Worm (Caenorhabditis elegans) whole organism, L2 larva: ENCODE data around the gene srz-5.

Experiments
- F13H6.1 ChIP-seq: sonication (generic microtip); optimal IDR thresholded peaks from 2 replicates; lab custom pipeline; 2016; ENCODE audit warnings: missing genetic modification characterization, missing compliant biosample characterization
- ZK546.5 ChIP-seq: sonication (generic microtip); optimal IDR thresholded peaks from 2 replicates; lab custom pipeline; 2017; ENCODE audit warnings: missing biosample characterization, missing genetic modification characterization
- dmd-4 ChIP-seq: sonication (generic microtip); optimal IDR thresholded peaks from 2 replicates; lab custom pipeline; 2017; ENCODE audit warnings: missing biosample characterization, missing genetic modification characterization
- lin-11 ChIP-seq: fragments of 150-350 bp; sonication (generic microtip); optimal IDR thresholded peaks from 2 replicates; lab custom pipeline; 2014; ENCODE audit warnings: missing biosample characterization, missing genetic modification characterization, inconsistent platforms, mixed read lengths
- lin-13 ChIP-seq: fragments of 150-350 bp; optimal IDR thresholded peaks from 2 replicates; lab custom pipeline; 2014; ENCODE audit warnings: missing biosample characterization, missing genetic modification reagents, missing genetic modification characterization
- mab-5 ChIP-seq: fragments of 150-350 bp; optimal IDR thresholded peaks from 2 replicates; lab custom pipeline; 2014; ENCODE audit warnings: missing biosample characterization, missing genetic modification characterization
- nhr-6 ChIP-seq: fragments of 150-350 bp; optimal IDR thresholded peaks from 2 replicates; lab custom pipeline; 2014; ENCODE audit warnings: missing biosample characterization, missing genetic modification characterization
- skn-1 ChIP-seq: sonication (generic microtip); optimal IDR thresholded peaks from 2 replicates; lab custom pipeline; 2017; ENCODE audit warnings: missing biosample characterization, missing genetic modification characterization
- unc-62 ChIP-seq: fragments of 150-350 bp; optimal IDR thresholded peaks from 2 replicates; lab custom pipeline; 2014; ENCODE audit warnings: missing biosample characterization, missing genetic modification reagents, missing genetic modification characterization
- ztf-11 ChIP-seq: sonication (generic microtip); optimal IDR thresholded peaks from 2 replicates; lab custom pipeline; 2017; ENCODE audit warnings: missing biosample characterization, missing genetic modification characterization

DNA sequence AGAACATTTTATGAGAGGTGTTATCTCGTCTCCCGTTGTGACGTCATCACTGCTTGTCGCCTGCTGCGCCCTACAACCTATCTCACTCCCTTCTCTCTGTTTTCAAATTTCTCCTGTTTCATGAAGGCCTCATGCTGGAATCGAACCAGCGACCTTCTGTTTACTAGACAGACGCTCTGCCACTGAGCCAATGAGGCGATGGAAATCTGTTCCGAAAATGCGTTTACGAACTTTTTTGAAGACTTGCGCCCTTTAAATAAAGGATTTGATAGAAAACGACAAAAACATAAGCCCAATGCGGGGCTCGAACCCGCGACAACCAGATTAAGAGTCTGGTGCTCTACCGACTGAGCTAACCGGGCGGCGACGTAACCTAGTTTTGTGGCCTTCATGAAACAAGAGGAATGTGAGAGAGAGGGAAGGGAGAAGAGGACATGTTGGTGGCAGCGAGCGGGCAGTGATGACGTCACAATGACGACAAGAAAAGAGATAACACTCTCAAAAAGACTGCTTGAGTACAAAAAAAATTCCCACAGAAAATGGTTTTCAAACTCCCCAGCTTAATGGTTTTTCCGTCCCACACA, 4.5 kb upstream of the srz-5 start, which contains the start of gene clec-126:
- no peak for TF ChIP-seq skn-1 (tag; lab: Kevin White, UChicago)
- peak; percentile 81 for TF ChIP-seq lin-13 (GFP tag; lab: Kevin White, UChicago)
- TF ChIP-seq nhr-6 (tag; lab: Kevin White, UChicago) = no peak
- no peak for TF ChIP-seq ZK546.5 (tag; lab: Kevin White, UChicago)
- peak; percentile 41 for TF ChIP-seq mab-5 (tag; lab: Kevin White, UChicago)
- no peak for TF ChIP-seq ztf-11 (tag; lab: Kevin White, UChicago)
- TF ChIP-seq unc-62 (GFP tag; lab: Kevin White, UChicago) = no peak
- peak; percentile 66 for TF ChIP-seq F13H6.1 (tag; lab: Kevin White, UChicago)
- TF ChIP-seq lin-11 (tag; lab: Kevin White, UChicago) = no peak
- no peak for TF ChIP-seq dmd-4
